Worm (Caenorhabditis elegans): Measurements from ENCODE around the gene C34B4.2.
A peak's percentile ranks its signal among the peaks of the same experiment; 100 is the strongest.

Gene C34B4.2

DNA sequence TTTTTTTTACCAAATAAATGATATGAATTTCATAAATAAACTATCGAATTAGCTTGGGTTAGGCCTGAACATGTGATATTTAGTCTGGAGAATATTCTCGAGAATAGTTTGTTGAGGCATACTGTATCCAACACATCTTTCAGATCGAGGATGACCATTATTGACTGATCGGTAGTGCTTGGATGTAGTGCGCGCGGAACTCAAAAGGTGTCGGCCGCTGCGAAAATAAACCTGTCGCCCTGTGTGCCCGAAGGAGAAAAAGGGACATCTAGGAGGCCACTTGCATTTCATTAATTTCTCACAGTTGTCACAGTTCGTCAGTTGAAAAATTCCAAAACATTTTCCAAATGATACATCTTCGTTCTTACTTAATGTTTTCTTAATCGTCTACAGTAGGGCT is 18.7 kb upstream of the C34B4.2 start (continued):
- no peak for TF ChIP-seq skn-1 (tag; optimal IDR thresholded peaks at IDR 0.05)
- TF ChIP-seq daf-19 (GFP tag; conservative IDR thresholded peaks at IDR 0.05) = 0 out of 2 replicates have a peak, but pooled peaks have one; percentile 13
- TF ChIP-seq jun-1 (tag; optimal IDR thresholded peaks at IDR 0.05) = no peak
- TF ChIP-seq duxl-1 (tag; optimal IDR thresholded peaks at IDR 0.05; ENCODE audit: poor library complexity) = no peak

DNA sequence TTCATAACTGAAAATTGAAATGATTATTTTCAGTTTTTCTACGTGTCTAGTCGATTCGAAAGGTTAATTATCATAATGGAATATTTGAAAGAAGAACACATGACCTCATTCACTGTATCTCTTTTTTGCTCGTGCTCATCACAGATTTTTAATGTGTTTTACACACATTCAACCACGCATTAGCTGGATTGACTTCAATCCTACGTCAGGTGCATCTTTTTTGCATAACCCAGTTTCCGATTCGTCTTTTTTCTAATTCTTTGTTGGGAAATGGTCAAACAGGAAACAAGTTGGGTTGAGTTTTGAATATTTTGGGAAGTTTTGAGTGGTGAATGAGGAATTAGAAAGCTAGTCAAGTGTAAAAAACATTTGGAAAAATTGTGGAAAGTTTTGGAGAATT is 12.6 kb upstream of the C34B4.2 start:
- peak; percentile 91 for TF ChIP-seq aha-1 (tag)
- no peak for TF ChIP-seq lin-13 (GFP tag; optimal IDR thresholded peaks at IDR 0.05)

DNA sequence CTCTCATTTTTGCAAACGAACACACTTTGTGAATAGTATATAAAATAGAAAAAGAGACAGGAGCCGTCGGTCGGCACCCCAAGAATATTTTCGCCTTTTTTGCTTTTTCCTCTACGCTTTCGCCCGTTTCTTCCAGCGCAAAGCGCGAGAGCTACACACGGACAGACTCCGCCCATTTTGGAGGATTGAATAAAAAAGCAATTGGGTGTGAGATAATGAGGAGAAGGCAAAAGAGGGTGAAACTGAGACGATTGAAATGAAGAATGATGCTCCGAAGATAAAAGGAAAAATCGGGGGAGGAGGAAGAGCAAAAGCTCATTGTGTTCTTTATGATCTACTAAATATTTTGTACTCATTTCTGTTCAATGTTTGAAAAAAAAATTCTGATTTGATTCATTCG is 11.8 kb upstream of the C34B4.2 start, which contains the start of gene C34B4.3:
C34B4.3 (minus strand) TSS at position 101 of the 400 bp plus-strand sequence.
- no peak for TF ChIP-seq nhr-102 (tag; optimal IDR thresholded peaks at IDR 0.05)
- TF ChIP-seq mxl-2 (GFP tag; conservative IDR thresholded peaks at IDR 0.05) = no peak

DNA sequence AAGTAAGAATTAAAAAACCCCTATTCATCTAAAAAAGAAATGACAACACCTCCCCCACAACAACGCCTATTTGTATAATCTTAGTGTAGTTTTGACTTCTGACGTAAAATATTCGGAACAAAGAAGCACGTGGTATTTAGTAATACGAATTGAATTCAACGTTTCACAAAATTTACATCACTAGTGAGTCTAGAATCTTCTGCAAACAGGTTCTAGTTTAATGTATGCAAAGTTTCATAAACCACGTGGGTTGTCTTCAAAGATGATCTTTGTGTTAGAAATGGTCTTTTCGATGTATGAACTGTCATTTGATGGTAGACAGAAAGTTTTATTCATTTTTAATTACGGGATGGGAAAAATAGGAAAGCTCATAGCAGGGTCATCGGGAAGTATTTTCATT is 9.7 kb upstream of the C34B4.2 start:
- TF ChIP-seq dmd-6 (GFP tag; IDR thresholded peaks at IDR 0.05) = no peak
- TF ChIP-seq mep-1 (tag; optimal IDR thresholded peaks at IDR 0.05) = no peak
- TF ChIP-seq T20F7.1 (GFP tag; optimal IDR thresholded peaks at IDR 0.05) = no peak

DNA sequence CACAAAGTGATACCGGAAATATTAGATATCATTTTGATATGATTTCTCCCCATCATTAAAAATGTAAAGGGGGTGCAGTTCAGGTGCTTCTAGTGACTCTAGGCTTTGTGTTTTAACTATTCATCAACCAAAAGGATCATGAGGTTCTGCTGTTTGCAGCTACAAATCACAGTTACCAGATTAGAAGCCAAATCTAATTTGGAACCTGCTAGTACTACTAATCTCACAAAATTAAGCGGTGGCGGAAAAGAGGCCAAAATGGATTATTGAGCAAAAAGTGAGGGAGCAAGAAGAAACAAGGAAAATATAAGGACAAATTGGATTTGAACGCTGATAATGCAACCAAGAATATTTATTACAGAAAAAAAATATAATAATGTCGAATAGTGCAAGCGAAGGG is 8.7 kb upstream of the C34B4.2 start:
- no peak for TF ChIP-seq D1046.2 (GFP tag; IDR thresholded peaks at IDR 0.05)
- TF ChIP-seq nhr-42 (GFP tag; IDR thresholded peaks at IDR 0.05) = no peak

DNA sequence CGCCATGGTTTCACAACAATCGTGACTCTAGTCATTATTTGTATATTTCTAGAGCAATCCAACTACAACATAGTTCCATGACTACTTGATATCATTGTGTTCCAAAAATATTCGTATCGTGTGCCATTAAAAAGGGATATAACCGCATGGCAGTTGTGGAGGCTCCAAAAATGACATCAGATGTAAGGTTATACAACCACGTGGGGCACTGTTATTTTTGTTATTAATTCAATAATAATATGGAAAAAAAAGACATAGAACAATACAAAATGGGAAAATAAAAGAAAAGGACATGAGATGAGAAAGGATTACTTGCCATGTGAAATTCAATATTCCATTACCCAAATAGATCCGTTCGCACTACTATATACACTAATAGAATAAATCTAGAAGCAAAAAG is 7.4 kb upstream of the C34B4.2 start:
- TF ChIP-seq nhr-25 (tag; optimal IDR thresholded peaks at IDR 0.05; ENCODE audit: borderline replicate concordance, insufficient read depth) = no peak
- TF ChIP-seq unc-62 (GFP tag; optimal IDR thresholded peaks at IDR 0.05 in 1 of 2) = peak in 1 of 2 experiments; percentile 14
- no peak for TF ChIP-seq unc-62 (tag; optimal IDR thresholded peaks at IDR 0.05)
- TF ChIP-seq hif-1 (tag; optimal IDR thresholded peaks at IDR 0.05) = no peak

DNA sequence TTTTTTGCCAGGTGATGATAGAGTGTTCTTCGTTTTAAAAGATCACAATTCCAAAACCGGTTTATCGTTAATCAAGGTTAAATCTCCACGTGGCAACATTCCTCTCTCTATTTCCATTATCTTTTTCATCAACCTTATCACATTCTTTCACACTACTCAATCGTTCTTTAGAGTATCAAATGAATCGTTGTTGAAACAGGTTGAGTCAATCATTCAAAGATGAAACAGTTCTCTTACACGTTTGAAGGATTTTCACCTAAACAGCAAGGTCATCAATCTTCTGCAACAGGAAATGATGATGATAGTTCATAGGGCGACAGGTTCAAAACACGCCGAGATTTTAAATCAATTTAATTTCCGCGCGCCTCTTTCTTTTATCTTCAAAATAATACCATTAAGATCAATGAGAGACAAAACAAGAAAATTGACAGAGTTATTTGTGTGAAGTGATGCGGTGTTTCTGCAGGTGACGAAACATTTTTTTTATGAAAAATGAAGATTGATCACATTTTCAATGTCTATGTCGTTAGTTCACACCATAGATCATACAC is 1.6 kb upstream of the C34B4.2 start:
- TF ChIP-seq php-3 (GFP tag; IDR thresholded peaks at IDR 0.05) (no peak), jun-1 (tag; optimal IDR thresholded peaks at IDR 0.05) (no peak), lin-15B (tag; optimal IDR thresholded peaks at IDR 0.05) (no peak), ceh-44 (GFP tag; IDR thresholded peaks at IDR 0.05) (no peak), aha-1 (tag) (peak; percentile 91), ceh-28 (tag; optimal IDR thresholded peaks at IDR 0.05) (no peak), T26A8.4 (GFP tag; IDR thresholded peaks at IDR 0.05) (no peak), fkh-10 (GFP tag; optimal IDR thresholded peaks at IDR 0.05) (no peak), F10B5.3 (tag; optimal IDR thresholded peaks at IDR 0.05) (no peak), daf-16 (GFP tag; optimal IDR thresholded peaks at IDR 0.05) (no peak), daf-16 (tag; optimal IDR thresholded peaks at IDR 0.05) (peak; percentile 53), dve-1 (tag; optimal IDR thresholded peaks at IDR 0.05; ENCODE audit: insufficient read depth) (peak; percentile 94), daf-19 (GFP tag; conservative IDR thresholded peaks at IDR 0.05) (no peak), lin-13 (GFP tag; optimal IDR thresholded peaks at IDR 0.05) (peak; percentile 16), tag-97 (GFP tag; IDR thresholded peaks at IDR 0.05) (no peak), mes-2 (tag; optimal IDR thresholded peaks at IDR 0.05; ENCODE audit: poor library complexity, severe bottlenecking) (no peak), nhr-11 (tag; optimal IDR thresholded peaks at IDR 0.05) (peak; percentile 41), pha-4 (GFP tag; IDR thresholded peaks at IDR 0.05) (no peak), pha-4 (tag; optimal IDR thresholded peaks at IDR 0.05) (no peak), D1046.2 (GFP tag; IDR thresholded peaks at IDR 0.05) (no peak), lin-38 (GFP tag; IDR thresholded peaks at IDR 0.05) (no peak), mep-1 (tag; optimal IDR thresholded peaks at IDR 0.05) (peak; percentile 71), Y75B8A.6 (GFP tag; IDR thresholded peaks at IDR 0.05) (no peak), ztf-7 (tag; optimal IDR thresholded peaks at IDR 0.05) (no peak), nhr-77 (tag; optimal IDR thresholded peaks at IDR 0.05) (peak; percentile 55), lin-1 (GFP tag; IDR thresholded peaks at IDR 0.05) (peak; percentile 47; the same call in 1 of the 2 replicates), snpc-1.2 (GFP tag; IDR thresholded peaks at IDR 0.05) (no peak), Y5F2A.4 (GFP tag; optimal IDR thresholded peaks at IDR 0.05) (no peak)

All from whole organism, L4 larva.